Fruit fly (Drosophila melanogaster) whole organism, embryonic: ENCODE measurements around the gene CG33490.

Experiments used
- Adf1 ChIP-seq: fragments of 200-800 bp; sonication (Bioruptor generic); IDR thresholded peaks from 2 replicates; pipeline ENCODE4 v1.3.6; 2022; ENCODE audit warnings: missing biosample characterization, missing genetic modification characterization
- Antp ChIP-seq: fragments of 200-800 bp; sonication (Bioruptor generic); optimal IDR thresholded peaks from 3 replicates; lab custom pipeline; 2016; ENCODE audit warnings: missing biosample characterization, missing genetic modification characterization
- CG10209 ChIP-seq: fragments of 200-800 bp; sonication (Bioruptor generic); optimal IDR thresholded peaks from 3 replicates; lab custom pipeline; 2017; ENCODE audit warnings: missing biosample characterization, mild to moderate bottlenecking, missing genetic modification characterization, missing genetic modification reagents
- CG1024 ChIP-seq: fragments of 200-800 bp; sonication (Bioruptor generic); IDR thresholded peaks from 2 replicates; pipeline ENCODE4 v1.3.6; 2022; ENCODE audit warnings: missing biosample characterization, missing genetic modification characterization
- CG10267 ChIP-seq: fragments of 200-800 bp; sonication (Bioruptor generic); optimal IDR thresholded peaks from 2 replicates; lab custom pipeline; 2018; ENCODE audit warnings: missing biosample characterization, mild to moderate bottlenecking, missing genetic modification characterization, moderate library complexity
- CG10321 ChIP-seq: fragments of 200-800 bp; sonication (Bioruptor generic); IDR thresholded peaks from 2 replicates; pipeline ENCODE4 v1.3.6; 2022; ENCODE audit warnings: missing biosample characterization, missing genetic modification characterization
- CG10543 ChIP-seq: fragments of 200-800 bp; sonication (Bioruptor generic); optimal IDR thresholded peaks from 3 replicates; lab custom pipeline; 2017; ENCODE audit warnings: missing biosample characterization, mild to moderate bottlenecking, missing genetic modification characterization, moderate library complexity
- CG10565 ChIP-seq: fragments of 200-800 bp; sonication (Bioruptor generic); optimal IDR thresholded peaks from 3 replicates; lab custom pipeline; 2016; ENCODE audit warnings: missing biosample characterization, mild to moderate bottlenecking, missing genetic modification characterization
- CG10959 ChIP-seq: fragments of 200-800 bp; sonication (Bioruptor generic); IDR thresholded peaks from 2 replicates; pipeline ENCODE4 v1.3.6; 2022; ENCODE audit warnings: missing biosample characterization, missing genetic modification characterization
- CG11695 ChIP-seq: fragments of 200-800 bp; sonication (Bioruptor generic); IDR thresholded peaks from 3 replicates; pipeline ENCODE4 v1.3.6; 2022; ENCODE audit warnings: missing biosample characterization, missing genetic modification characterization
- CG12155 ChIP-seq: fragments of 200-800 bp; sonication (Bioruptor generic); optimal IDR thresholded peaks from 3 replicates; lab custom pipeline; 2016; ENCODE audit warnings: missing biosample characterization, missing genetic modification characterization
- CG15011 ChIP-seq: fragments of 200-800 bp; sonication (Bioruptor generic); optimal IDR thresholded peaks from 3 replicates; lab custom pipeline; 2018; ENCODE audit warnings: missing biosample characterization, mild to moderate bottlenecking, missing genetic modification characterization
- CG15601 ChIP-seq: fragments of 200-800 bp; sonication (Bioruptor generic); optimal IDR thresholded peaks from 3 replicates; lab custom pipeline; 2019; ENCODE audit warnings: missing biosample characterization, mild to moderate bottlenecking, missing genetic modification characterization, moderate library complexity
- CG17361 ChIP-seq: fragments of 200-800 bp; sonication (Bioruptor generic); IDR thresholded peaks from 3 replicates; pipeline ENCODE4 v1.3.6; 2022; ENCODE audit warnings: missing biosample characterization, missing genetic modification characterization
- CG2875 ChIP-seq: fragments of 200-800 bp; sonication (Bioruptor generic); optimal IDR thresholded peaks from 2 replicates; lab custom pipeline; 2017; ENCODE audit warnings: missing biosample characterization, mild to moderate bottlenecking, missing genetic modification characterization, missing genetic modification reagents
- CG2889 ChIP-seq: fragments of 200-800 bp; sonication (Bioruptor generic); IDR thresholded peaks from 3 replicates; pipeline ENCODE4 v1.3.6; 2022; ENCODE audit warnings: missing biosample characterization, missing genetic modification characterization
- CG4617 ChIP-seq: fragments of 200-800 bp; sonication (Bioruptor generic); optimal IDR thresholded peaks from 3 replicates; lab custom pipeline; 2016; ENCODE audit warnings: missing biosample characterization, missing genetic modification characterization, borderline replicate concordance
- CG4730 ChIP-seq: fragments of 200-800 bp; sonication (Bioruptor generic); IDR thresholded peaks from 2 replicates; pipeline ENCODE4 v1.3.6; 2022; ENCODE audit warnings: missing biosample characterization, missing genetic modification characterization
- CG8359 ChIP-seq: fragments of 200-800 bp; sonication (Bioruptor generic); optimal IDR thresholded peaks from 2 replicates; lab custom pipeline; 2017; ENCODE audit warnings: missing biosample characterization, mild to moderate bottlenecking, missing genetic modification characterization, borderline replicate concordance
- GATAe ChIP-seq: fragments of 200-800 bp; sonication (Bioruptor generic); conservative IDR thresholded peaks from 2 replicates; pipeline ENCODE4 v1.3.6; 2022; ENCODE audit warnings: missing biosample characterization, missing genetic modification characterization
- H2.0 ChIP-seq: fragments of 200-800 bp; sonication (Bioruptor generic); IDR thresholded peaks from 2 replicates; pipeline ENCODE4 v1.3.6; 2022; ENCODE audit warnings: missing biosample characterization, missing genetic modification characterization
- HHEX ChIP-seq: fragments of 200-800 bp; sonication (Bioruptor generic); optimal IDR thresholded peaks from 3 replicates; lab custom pipeline; 2017; ENCODE audit warnings: missing biosample characterization, mild to moderate bottlenecking, missing genetic modification characterization, missing genetic modification reagents
- HLH3B ChIP-seq: fragments of 200-800 bp; sonication (Bioruptor generic); IDR thresholded peaks from 2 replicates; pipeline ENCODE4 v1.3.6; 2022; ENCODE audit warnings: missing biosample characterization, missing genetic modification characterization
- HLH4C ChIP-seq: fragments of 200-800 bp; sonication (Bioruptor generic); IDR thresholded peaks from 3 replicates; pipeline ENCODE4 v1.3.6; 2022; ENCODE audit warnings: missing biosample characterization, missing genetic modification characterization; ENCODE audit not compliant: partially characterized antibody
- Hr51 ChIP-seq, 2 experiments: fragments of 200-800 bp; sonication (Bioruptor generic); optimal IDR thresholded peaks; 2 replicates in 1 of 2; 3 replicates in 1 of 2; lab custom pipeline; 2016 to 2018; ENCODE audit warnings: missing biosample characterization in 2 of 2, missing genetic modification characterization in 2 of 2, mild to moderate bottlenecking in 1 of 2, moderate library complexity in 1 of 2
- Kr ChIP-seq: fragments of 200-800 bp; sonication (Bioruptor generic); optimal IDR thresholded peaks from 2 replicates; lab custom pipeline; 2017; ENCODE audit warnings: missing biosample characterization, mild to moderate bottlenecking, missing genetic modification characterization
- Mrtf ChIP-seq: fragments of 200-800 bp; sonication (Bioruptor generic); IDR thresholded peaks from 3 replicates; pipeline ENCODE4 v1.3.6; 2022; ENCODE audit warnings: missing biosample characterization, missing genetic modification characterization
- Oli ChIP-seq: fragments of 200-800 bp; sonication (Bioruptor generic); optimal IDR thresholded peaks from 2 replicates; lab custom pipeline; 2018; ENCODE audit warnings: missing biosample characterization, mild to moderate bottlenecking, missing genetic modification characterization, moderate library complexity
- Opbp ChIP-seq: fragments of 200-800 bp; sonication (Bioruptor generic); IDR thresholded peaks from 3 replicates; pipeline ENCODE4 v1.3.6; 2022; ENCODE audit warnings: missing biosample characterization, missing genetic modification characterization; ENCODE audit not compliant: partially characterized antibody
- Rfx ChIP-seq: fragments of 200-800 bp; sonication (Bioruptor generic); IDR thresholded peaks from 2 replicates; pipeline ENCODE4 v1.3.6; 2022; ENCODE audit warnings: missing biosample characterization, missing genetic modification characterization
- Spps ChIP-seq: fragments of 200-800 bp; sonication (Bioruptor generic); optimal IDR thresholded peaks from 2 replicates; lab custom pipeline; 2018; ENCODE audit warnings: missing biosample characterization, mild to moderate bottlenecking, missing genetic modification characterization
- Sry-β ChIP-seq: fragments of 200-800 bp; sonication (Bioruptor generic); optimal IDR thresholded peaks from 2 replicates; lab custom pipeline; 2018; ENCODE audit warnings: missing biosample characterization, mild to moderate bottlenecking, missing genetic modification characterization, moderate library complexity
- Ssrp ChIP-seq: fragments of 200-800 bp; sonication (Bioruptor generic); optimal IDR thresholded peaks from 2 replicates; lab custom pipeline; 2018; ENCODE audit warnings: missing biosample characterization, mild to moderate bottlenecking, missing genetic modification characterization, moderate library complexity
- bcd ChIP-seq: fragments of 200-800 bp; sonication (Bioruptor generic); optimal IDR thresholded peaks from 2 replicates; lab custom pipeline; 2017; ENCODE audit warnings: missing biosample characterization, mild to moderate bottlenecking, missing genetic modification characterization
- chif ChIP-seq, 2 experiments: fragments of 200-800 bp; sonication (Bioruptor generic); optimal IDR thresholded peaks; 3 replicates each; lab custom pipeline; 2016; ENCODE audit warnings: missing biosample characterization in 2 of 2, missing genetic modification characterization in 2 of 2
- chm ChIP-seq: fragments of 200-800 bp; sonication (Bioruptor generic); IDR thresholded peaks from 2 replicates; pipeline ENCODE4 v1.3.6; 2022; ENCODE audit warnings: missing biosample characterization, missing genetic modification characterization
- dysf ChIP-seq: fragments of 200-800 bp; sonication (Bioruptor generic); IDR thresholded peaks from 3 replicates; pipeline ENCODE4 v1.3.6; 2022; ENCODE audit warnings: missing biosample characterization, missing genetic modification characterization
- ems ChIP-seq: fragments of 200-800 bp; sonication (Bioruptor generic); optimal IDR thresholded peaks from 3 replicates; lab custom pipeline; 2016; ENCODE audit warnings: missing biosample characterization, missing genetic modification characterization
- gcm2 ChIP-seq: fragments of 200-800 bp; sonication (Bioruptor generic); optimal IDR thresholded peaks from 2 replicates; lab custom pipeline; 2016; ENCODE audit warnings: missing biosample characterization, missing genetic modification characterization
- gsb-n ChIP-seq: fragments of 200-800 bp; sonication (Bioruptor generic); optimal IDR thresholded peaks from 3 replicates; lab custom pipeline; 2018; ENCODE audit warnings: missing biosample characterization, mild to moderate bottlenecking, missing genetic modification characterization
- lbe ChIP-seq: fragments of 200-800 bp; sonication (Bioruptor generic); optimal IDR thresholded peaks from 2 replicates; lab custom pipeline; 2016; ENCODE audit warnings: missing biosample characterization, mild to moderate bottlenecking, missing genetic modification characterization
- lilli ChIP-seq: fragments of 200-800 bp; sonication (Bioruptor generic); optimal IDR thresholded peaks from 3 replicates; lab custom pipeline; 2016; ENCODE audit warnings: missing biosample characterization, missing genetic modification characterization
- lola ChIP-seq, 3 experiments: fragments of >200 bp in 2 of 3; fragments of 200-800 bp in 1 of 3; sonication (Bioruptor generic) in 1 of 3; optimal IDR thresholded peaks; 2 replicates each; lab custom pipeline; 2017 to 2019; ENCODE audit warnings: missing biosample characterization in 3 of 3, missing genetic modification characterization in 3 of 3, mild to moderate bottlenecking in 1 of 3, moderate library complexity in 1 of 3
- psq ChIP-seq: fragments of 200-800 bp; sonication (Bioruptor generic); optimal IDR thresholded peaks from 2 replicates; lab custom pipeline; 2017; ENCODE audit warnings: missing biosample characterization, missing genetic modification characterization
- salm ChIP-seq: fragments of 200-800 bp; sonication (Bioruptor generic); optimal IDR thresholded peaks from 2 replicates; lab custom pipeline; 2018; ENCODE audit warnings: missing biosample characterization, mild to moderate bottlenecking, missing genetic modification characterization
- scrt ChIP-seq: fragments of 200-800 bp; sonication (Bioruptor generic); optimal IDR thresholded peaks from 2 replicates; lab custom pipeline; 2018; ENCODE audit warnings: missing biosample characterization, mild to moderate bottlenecking, missing genetic modification characterization, moderate library complexity
- trem ChIP-seq: fragments of 200-800 bp; optimal IDR thresholded peaks from 3 replicates; lab custom pipeline; 2019; ENCODE audit warnings: missing biosample characterization, mild to moderate bottlenecking, missing genetic modification characterization, moderate library complexity

Gene CG33490

DNA sequence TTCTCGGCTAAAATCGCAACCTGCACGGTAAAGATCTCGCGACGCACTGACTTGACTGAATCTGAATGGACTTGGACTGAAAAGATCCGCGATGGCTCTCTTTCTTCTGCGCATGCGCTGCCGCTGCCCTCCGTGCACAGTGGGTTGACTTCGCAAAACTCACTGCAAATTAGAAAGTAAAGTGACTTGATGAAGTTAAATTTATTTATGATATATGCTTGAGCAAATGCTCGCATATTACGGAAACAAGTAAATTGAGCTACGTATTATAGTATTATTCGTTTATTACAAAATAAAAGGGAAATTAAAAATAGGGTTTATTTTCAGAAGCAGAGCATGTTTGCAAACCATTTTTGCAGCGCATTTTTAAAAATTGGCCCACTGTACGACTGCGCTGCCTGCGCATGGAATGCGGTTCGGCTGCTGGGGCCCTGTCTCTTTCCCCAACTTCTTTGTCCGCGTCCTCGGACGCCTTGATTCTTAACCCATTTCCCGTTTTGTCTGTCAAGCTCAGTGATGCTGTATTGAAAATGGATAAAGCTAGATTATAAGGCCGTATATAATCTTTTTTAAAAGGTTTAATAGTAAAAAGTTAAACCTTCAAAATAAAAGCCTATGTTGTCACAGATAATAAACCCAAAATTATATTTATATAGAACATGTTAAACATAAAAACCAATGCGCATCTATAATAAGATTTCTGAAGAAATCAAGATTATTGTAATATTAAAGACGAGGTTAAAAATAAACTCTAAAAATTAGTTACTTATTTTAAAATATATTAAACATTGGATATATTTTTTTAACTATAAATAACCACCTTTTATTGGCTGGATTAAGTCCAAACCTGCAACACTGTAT lies 13.5 kb upstream of the CG33490 start, which contains the start of gene rt (continued):
- TF ChIP-seq Hr51 (GFP tag; optimal IDR thresholded peaks at IDR 0.05; lab: Kevin White, UChicago) (peak in 1 of 2 experiments; percentile 58), CG2875 (GFP tag; lab: Kevin White, UChicago) (peak; percentile 38), CG10321 (GFP tag; lab: Robert Waterston, UW) (no peak), Sry-β (GFP tag; lab: Kevin White, UChicago) (peak; percentile 85), scrt (GFP tag; lab: Kevin White, UChicago) (peak; percentile 20), H2.0 (GFP tag; lab: Robert Waterston, UW) (peak; percentile 30; the same call in 1 of the 2 replicates), CG12155 (GFP tag; lab: Kevin White, UChicago) (peak; percentile 9), HLH4C (GFP tag; lab: Robert Waterston, UW) (peak; percentile 38; the same call in 1 of the 3 replicates), Rfx (GFP tag; lab: Robert Waterston, UW) (peak; percentile 44; the same call in 1 of the 2 replicates), CG10565 (GFP tag; lab: Kevin White, UChicago) (no peak), CG10267 (tag; lab: Kevin White, UChicago) (peak; percentile 62), CG15011 (peak; percentile 27), CG4730 (GFP tag; lab: Robert Waterston, UW) (no peak), CG10959 (GFP tag; lab: Robert Waterston, UW) (0 out of 2 replicates have a peak, but pooled peaks have one; percentile 33), HHEX (GFP tag; lab: Kevin White, UChicago) (peak; percentile 37), lilli (GFP tag; lab: Kevin White, UChicago) (peak; percentile 47), ems (GFP tag; lab: Kevin White, UChicago) (peak; percentile 27), Spps (tag; lab: Kevin White, UChicago) (peak; percentile 44), lola (GFP tag; optimal IDR thresholded peaks at IDR 0.05; lab: Kevin White, UChicago) (peak in 1 of 3 experiments; percentile 85), GATAe (GFP tag; lab: Robert Waterston, UW) (no peak), bcd (GFP tag; lab: Kevin White, UChicago) (peak; percentile 24), Ssrp (tag; lab: Kevin White, UChicago) (peak; percentile 68), HLH3B (GFP tag; lab: Robert Waterston, UW) (peak; percentile 43; the same call in 1 of the 2 replicates), chm (GFP tag; lab: Robert Waterston, UW) (no peak), gsb-n (tag; lab: Kevin White, UChicago) (peak; percentile 60), CG17361 (peak; percentile 68), CG8359 (GFP tag; lab: Kevin White, UChicago) (peak; percentile 37), trem (tag; lab: Kevin White, UChicago) (peak; percentile 61), chif (GFP tag; optimal IDR thresholded peaks at IDR 0.05; lab: Kevin White, UChicago) (peak; percentile 16 to 56), CG10209 (GFP tag; lab: Kevin White, UChicago) (peak; percentile 18), Mrtf (GFP tag; lab: Robert Waterston, UW) (peak; percentile 30; the same call in 1 of the 3 replicates), Kr (GFP tag; lab: Kevin White, UChicago) (no peak), psq (GFP tag; lab: Kevin White, UChicago) (peak; percentile 9), Antp (GFP tag; lab: Kevin White, UChicago) (no peak), CG2889 (no peak), Opbp (GFP tag; lab: Robert Waterston, UW) (no peak), CG11695 (GFP tag; lab: Robert Waterston, UW) (peak; percentile 48; the same call in 1 of the 3 replicates), Oli (tag; lab: Kevin White, UChicago) (peak; percentile 66), gcm2 (GFP tag; lab: Kevin White, UChicago) (peak; percentile 12), Adf1 (0 out of 2 replicates have a peak, but pooled peaks have one; percentile 20), CG4617 (no peak), dysf (GFP tag; lab: Robert Waterston, UW) (peak; percentile 66; the same call in 2 of the 3 replicates), lbe (GFP tag; lab: Kevin White, UChicago) (peak; percentile 26), CG1024 (GFP tag; lab: Robert Waterston, UW) (0 out of 2 replicates have a peak, but pooled peaks have one; percentile 36), CG10543 (GFP tag; lab: Kevin White, UChicago) (no peak), CG15601 (tag; lab: Kevin White, UChicago) (peak; percentile 53), salm (peak; percentile 29)
